Worm (Caenorhabditis elegans) whole organism, young adult: ENCODE data around the gene F58G1.3.

Source experiments
- B0035.1 ChIP-seq: sonication (generic microtip); optimal IDR thresholded peaks from 2 replicates; lab custom pipeline; 2016; ENCODE audit warnings: missing genetic modification characterization, mild to moderate bottlenecking, missing compliant biosample characterization, missing genotype, missing genetic modification reagents
- B0261.1 ChIP-seq: sonication (generic microtip); optimal IDR thresholded peaks from 2 replicates; lab custom pipeline; 2016; ENCODE audit warnings: mild to moderate bottlenecking, missing genetic modification characterization, moderate library complexity, missing compliant biosample characterization
- F10E7.11 ChIP-seq: sonication (generic microtip); optimal IDR thresholded peaks from 2 replicates; lab custom pipeline; 2017; ENCODE audit warnings: mild to moderate bottlenecking, missing genetic modification characterization, moderate library complexity, missing compliant biosample characterization
- F33H1.4 ChIP-seq: fragments of 200-800 bp; sonication (Bioruptor generic); IDR thresholded peaks from 2 replicates; pipeline ENCODE4 v1.3.6; 2022; ENCODE audit warnings: missing genetic modification reagents, missing genetic modification characterization, missing compliant biosample characterization
- F39B2.1 ChIP-seq: fragments of 200-800 bp; sonication (Bioruptor generic); IDR thresholded peaks from 2 replicates; pipeline ENCODE4 v1.3.6; 2022; ENCODE audit warnings: missing genetic modification reagents, missing genetic modification characterization, missing compliant biosample characterization
- F49E8.2 ChIP-seq: sonication (generic microtip); optimal IDR thresholded peaks from 3 replicates; lab custom pipeline; 2017; ENCODE audit warnings: missing genetic modification characterization, mild to moderate bottlenecking, missing compliant biosample characterization, antibody characterized with exemption, moderate library complexity; ENCODE audit not compliant: insufficient read depth
- Y53G8AR.9 ChIP-seq: fragments of 200-800 bp; sonication (Bioruptor generic); conservative IDR thresholded peaks from 2 replicates; pipeline ENCODE4 v1.3.6; 2022; ENCODE audit warnings: missing genetic modification reagents, missing genetic modification characterization, missing compliant biosample characterization
- aptf-2 ChIP-seq: fragments of 200-800 bp; sonication (Bioruptor generic); conservative IDR thresholded peaks from 2 replicates; pipeline ENCODE4 v1.3.6; 2022; ENCODE audit warnings: missing genetic modification reagents, missing genetic modification characterization, missing compliant biosample characterization
- athp-1 ChIP-seq: sonication (generic microtip); optimal IDR thresholded peaks from 2 replicates; lab custom pipeline; 2017; ENCODE audit warnings: mild to moderate bottlenecking, missing genetic modification characterization, missing compliant biosample characterization
- ccch-3 ChIP-seq: fragments of 200-800 bp; sonication (Bioruptor generic); optimal IDR thresholded peaks from 2 replicates; lab custom pipeline; 2018; ENCODE audit warnings: mild to moderate bottlenecking, missing genetic modification characterization, missing compliant biosample characterization
- ceh-27 ChIP-seq: fragments of 200-800 bp; sonication (Bioruptor generic); optimal IDR thresholded peaks from 2 replicates; lab custom pipeline; 2018; ENCODE audit warnings: mild to moderate bottlenecking, missing genetic modification characterization, moderate library complexity, missing compliant biosample characterization
- ceh-40 ChIP-seq: fragments of 200-800 bp; sonication (Bioruptor generic); IDR thresholded peaks from 2 replicates; pipeline ENCODE4 v1.3.6; 2022; ENCODE audit warnings: missing genetic modification characterization, missing compliant biosample characterization
- ceh-58 ChIP-seq: fragments of 200-800 bp; sonication (Bioruptor generic); IDR thresholded peaks from 2 replicates; pipeline ENCODE4 v1.3.6; 2022; ENCODE audit warnings: missing genetic modification characterization, missing compliant biosample characterization
- die-1 ChIP-seq: sonication (generic microtip); optimal IDR thresholded peaks from 2 replicates; lab custom pipeline; 2016; ENCODE audit warnings: missing genotype, mild to moderate bottlenecking, missing genetic modification characterization, missing compliant biosample characterization
- dpff-1 ChIP-seq: sonication (generic microtip); optimal IDR thresholded peaks from 2 replicates; lab custom pipeline; 2017; ENCODE audit warnings: mild to moderate bottlenecking, missing genetic modification characterization, missing compliant biosample characterization
- egl-44 ChIP-seq: fragments of 200-800 bp; sonication (Bioruptor generic); IDR thresholded peaks from 2 replicates; pipeline ENCODE4 v1.3.6; 2022; ENCODE audit warnings: missing genetic modification reagents, missing genetic modification characterization, missing compliant biosample characterization
- ekl-4 ChIP-seq: fragments of 200-800 bp; sonication (Bioruptor generic); IDR thresholded peaks from 2 replicates; pipeline ENCODE4 v1.3.6; 2022; ENCODE audit warnings: missing genetic modification reagents, missing genetic modification characterization, missing compliant biosample characterization
- lag-1 ChIP-seq: fragments of 200-800 bp; sonication (Bioruptor generic); IDR thresholded peaks from 2 replicates; pipeline ENCODE4 v1.3.6; 2022; ENCODE audit warnings: missing genetic modification reagents, missing genetic modification characterization, missing compliant biosample characterization
- lin-26 ChIP-seq: fragments of 200-800 bp; sonication (Bioruptor generic); IDR thresholded peaks from 2 replicates; pipeline ENCODE4 v1.3.6; 2022; ENCODE audit warnings: missing genetic modification reagents, missing genetic modification characterization, missing compliant biosample characterization
- lin-54 ChIP-seq: fragments of 200-800 bp; sonication (Bioruptor generic); optimal IDR thresholded peaks from 2 replicates; lab custom pipeline; 2018; ENCODE audit warnings: mild to moderate bottlenecking, missing genetic modification characterization, missing compliant biosample characterization
- lir-1 ChIP-seq: fragments of 200-800 bp; sonication (Bioruptor generic); conservative IDR thresholded peaks from 2 replicates; pipeline ENCODE4 v1.3.6; 2022; ENCODE audit warnings: missing genetic modification reagents, missing genetic modification characterization, missing compliant biosample characterization
- madf-6 ChIP-seq: fragments of 200-800 bp; sonication (Bioruptor generic); IDR thresholded peaks from 2 replicates; pipeline ENCODE4 v1.3.6; 2022; ENCODE audit warnings: missing genetic modification reagents, missing genetic modification characterization, missing compliant biosample characterization
- mel-28 ChIP-seq: sonication (generic microtip); optimal IDR thresholded peaks from 2 replicates; lab custom pipeline; 2016; ENCODE audit warnings: borderline replicate concordance, mild to moderate bottlenecking, missing genetic modification characterization, missing compliant biosample characterization
- nhr-179 ChIP-seq: sonication (generic microtip); optimal IDR thresholded peaks from 2 replicates; lab custom pipeline; 2016; ENCODE audit warnings: mild to moderate bottlenecking, missing genetic modification characterization, missing compliant biosample characterization
- nhr-90 ChIP-seq: sonication (generic microtip); optimal IDR thresholded peaks from 2 replicates; lab custom pipeline; 2016; ENCODE audit warnings: missing genotype, mild to moderate bottlenecking, missing genetic modification characterization, missing compliant biosample characterization
- snpc-1.3 ChIP-seq: sonication (generic microtip); optimal IDR thresholded peaks from 2 replicates; lab custom pipeline; 2017; ENCODE audit warnings: missing genetic modification characterization, mild to moderate bottlenecking, missing compliant biosample characterization, antibody characterized with exemption, moderate library complexity, missing genotype, missing genetic modification reagents; ENCODE audit not compliant: insufficient read depth
- snpc-4 ChIP-seq, 5 experiments: fragments of 150-350 bp in 1 of 5; sonication (generic microtip) in 4 of 5; optimal IDR thresholded peaks; 2 replicates each; lab custom pipeline; 2014 to 2018; ENCODE audit warnings: missing genetic modification characterization in 5 of 5, missing biosample characterization in 3 of 5, antibody characterized with exemption in 2 of 5, mild to moderate bottlenecking in 2 of 5, missing compliant biosample characterization in 2 of 5, missing genotype in 2 of 5, moderate library complexity in 2 of 5, missing genetic modification reagents in 1 of 5
- tlf-1 ChIP-seq: fragments of 200-800 bp; sonication (Bioruptor generic); optimal IDR thresholded peaks from 2 replicates; lab custom pipeline; 2018; ENCODE audit warnings: mild to moderate bottlenecking, missing genetic modification characterization, missing compliant biosample characterization
- xnd-1 ChIP-seq: sonication (generic microtip); optimal IDR thresholded peaks from 2 replicates; lab custom pipeline; 2016; ENCODE audit warnings: missing genotype, missing genetic modification reagents, missing genetic modification characterization, missing compliant biosample characterization
- zim-3 ChIP-seq: sonication (generic microtip); optimal IDR thresholded peaks from 2 replicates; lab custom pipeline; 2017; ENCODE audit warnings: mild to moderate bottlenecking, missing genetic modification characterization, moderate library complexity, missing compliant biosample characterization
- ztf-26 ChIP-seq: sonication (generic microtip); optimal IDR thresholded peaks from 2 replicates; lab custom pipeline; 2017; ENCODE audit warnings: missing genetic modification characterization, missing compliant biosample characterization

The F58G1.3 gene

ce11 chrII:12965138-12965537, 37.0 kb upstream of the F58G1.3 start (continued):
- TF ChIP-seq F49E8.2 (tag; lab: Kevin White, UChicago) (no peak), ceh-40 (GFP tag; lab: Robert Waterston, UW) (no peak), snpc-1.3 (tag; lab: Kevin White, UChicago) (no peak), snpc-4 (GFP tag; optimal IDR thresholded peaks at IDR 0.05; lab: Kevin White, UChicago) (no peak), snpc-4 (tag; optimal IDR thresholded peaks at IDR 0.05; lab: Kevin White, UChicago) (no peak), mel-28 (tag; lab: Kevin White, UChicago) (no peak), egl-44 (GFP tag; lab: Robert Waterston, UW) (no peak)

- TF ChIP-seq nhr-179 (no peak), tlf-1 (GFP tag; lab: Kevin White, UChicago) (no peak), zim-3 (tag; lab: Kevin White, UChicago) (no peak), B0261.1 (no peak), nhr-90 (tag; lab: Kevin White, UChicago) (no peak), ceh-58 (GFP tag; lab: Robert Waterston, UW) (no peak), lin-26 (GFP tag; lab: Robert Waterston, UW) (no peak), dpff-1 (no peak), lin-54 (GFP tag; lab: Kevin White, UChicago) (no peak), F10E7.11 (tag; lab: Kevin White, UChicago) (no peak), aptf-2 (GFP tag; lab: Robert Waterston, UW) (no peak), xnd-1 (tag; lab: Kevin White, UChicago) (no peak), madf-6 (no peak), ekl-4 (GFP tag; lab: Robert Waterston, UW) (no peak)
These were observed 33.6 kb upstream of the F58G1.3 start for ce11 chrII:12961743-12962142.

DNA sequence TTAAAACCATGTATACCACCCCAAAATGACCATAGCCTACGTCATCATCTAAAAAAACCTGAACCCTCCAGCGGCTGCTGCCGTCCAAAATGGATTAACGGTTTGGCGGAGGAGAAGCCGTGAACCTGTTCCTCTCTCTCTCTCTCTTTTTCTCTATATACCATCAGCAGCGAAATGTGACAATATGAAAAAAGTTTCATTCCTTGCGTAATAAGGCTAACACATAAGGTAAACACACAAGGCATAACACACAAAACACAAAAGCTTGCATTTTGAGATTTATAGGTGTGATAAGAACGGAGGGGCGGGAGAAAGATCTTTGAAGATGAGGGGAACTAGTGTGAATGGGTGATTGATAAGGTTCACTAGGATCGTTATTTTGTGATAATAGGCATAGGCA, 33.2 kb upstream of the F58G1.3 start:
- no peak for TF ChIP-seq athp-1
- TF ChIP-seq ztf-26 (tag; lab: Kevin White, UChicago): no peak
- TF ChIP-seq ceh-40 (GFP tag; lab: Robert Waterston, UW): no peak
- no peak for TF ChIP-seq F39B2.1 (GFP tag; lab: Robert Waterston, UW)
- no peak for TF ChIP-seq die-1
- TF ChIP-seq B0035.1 (tag; lab: Kevin White, UChicago): no peak
- TF ChIP-seq ceh-27 (GFP tag; lab: Kevin White, UChicago): no peak
- TF ChIP-seq lir-1 (GFP tag; lab: Robert Waterston, UW): no peak
- no peak for TF ChIP-seq dpff-1
- no peak for TF ChIP-seq F33H1.4 (GFP tag; lab: Robert Waterston, UW)

ce11 chrII:12960206-12960605, 32.1 kb upstream of the F58G1.3 start:
- TF ChIP-seq ccch-3 (no peak), lag-1 (GFP tag; lab: Robert Waterston, UW) (no peak)
- TF ChIP-seq, all 124 proteins: peak for 0

DNA sequence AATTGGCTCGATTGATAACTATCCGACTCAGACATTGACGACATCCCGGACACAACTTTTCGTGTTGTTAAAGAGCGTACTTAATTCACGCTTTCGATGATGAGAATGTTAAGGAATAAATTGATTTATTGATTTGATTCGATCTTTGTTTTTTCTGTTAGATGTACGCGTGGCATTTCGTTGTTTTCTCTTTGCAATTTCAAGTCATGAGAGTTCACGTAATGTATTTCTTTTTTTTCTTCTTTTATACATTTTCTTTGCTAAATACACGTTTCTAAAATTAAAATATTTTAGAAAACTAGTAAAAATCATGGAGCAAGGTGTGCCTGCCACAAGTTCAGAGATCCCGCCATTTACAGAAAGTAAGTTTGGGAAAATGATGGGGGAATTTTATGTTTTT, 26.5 kb upstream of the F58G1.3 start, which contains the start of the genes Y38F1A.1 and Y38F1A.2:
Y38F1A.1 (minus strand) TSS at position 101 of the 400 bp plus-strand sequence.
Y38F1A.2 (plus strand) TSS at position 289 of the 400 bp plus-strand sequence.
- TF ChIP-seq ceh-58 (GFP tag; lab: Robert Waterston, UW) (no peak), dpff-1 (no peak), Y53G8AR.9 (no peak), snpc-1.3 (tag; lab: Kevin White, UChicago) (no peak)
